Fruit fly (Drosophila melanogaster) Kc167 (cell line): Measurements from ENCODE around the gene CG33172.

Source experiments
- Myc ChIP-seq: fragments of >200 bp; optimal IDR thresholded peaks from 2 replicates; lab custom pipeline; 2017; ENCODE audit warnings: missing external identifiers
- Sin3A ChIP-seq: fragments of >200 bp; optimal IDR thresholded peaks from 2 replicates; lab custom pipeline; 2018; ENCODE audit warnings: missing external identifiers
- h ChIP-seq: fragments of >200 bp; optimal IDR thresholded peaks from 3 replicates; lab custom pipeline; 2018; ENCODE audit warnings: missing external identifiers
- insv ChIP-seq: fragments of >200 bp; optimal IDR thresholded peaks from 3 replicates; lab custom pipeline; 2018; ENCODE audit warnings: missing external identifiers
- psq ChIP-seq: fragments of >200 bp; optimal IDR thresholded peaks from 2 replicates; lab custom pipeline; 2017; ENCODE audit warnings: missing external identifiers
- ttk ChIP-seq: sonication (Bioruptor generic); optimal IDR thresholded peaks from 2 replicates; lab custom pipeline; 2017; ENCODE audit warnings: missing external identifiers

The CG33172 gene

DNA sequence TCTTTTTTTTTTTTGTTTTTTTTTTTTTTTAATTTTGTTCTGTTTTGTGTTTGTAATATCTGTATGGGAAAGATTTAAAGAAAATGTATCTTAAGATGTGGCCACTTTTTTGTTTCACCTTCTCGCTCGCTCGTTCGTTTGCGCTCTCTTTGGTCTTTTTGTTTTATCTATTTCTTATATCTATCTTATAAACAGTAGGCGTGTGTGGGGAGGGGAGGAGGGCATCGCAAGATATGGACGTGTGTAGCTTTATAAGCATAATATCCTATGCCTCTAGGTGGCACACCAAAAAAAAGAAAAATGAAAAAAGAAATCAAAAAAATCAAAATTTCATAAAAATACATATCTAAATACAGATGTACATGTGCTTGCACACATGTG lies 43.1 kb downstream of the CG33172 start:
- TF ChIP-seq insv: no peak
- no peak for TF ChIP-seq Myc
- TF ChIP-seq ttk: no peak

DNA sequence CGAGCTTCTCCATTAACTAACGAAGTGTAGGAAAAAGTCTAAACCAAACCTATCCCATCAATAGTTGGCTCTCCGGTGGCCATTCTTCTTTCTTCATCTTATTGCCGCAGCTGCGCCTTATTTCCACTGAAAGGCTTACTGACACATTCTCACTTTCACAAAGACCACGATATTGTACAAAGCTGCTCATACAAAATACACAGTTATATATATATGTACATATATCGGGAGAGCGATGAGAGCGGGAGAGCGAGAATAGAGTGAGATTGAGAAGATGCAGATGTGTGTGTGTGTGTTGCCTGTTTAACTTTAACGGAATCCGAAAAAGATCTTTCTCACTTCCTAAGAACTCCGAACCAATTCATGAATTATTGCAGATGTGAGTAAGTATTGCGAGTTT lies 43.8 kb downstream of the CG33172 start:
- TF ChIP-seq ttk (no peak), psq (lab: Kevin White, UChicago) (no peak), insv (no peak), h (lab: Kevin White, UChicago) (no peak), Sin3A (lab: Kevin White, UChicago) (no peak), Myc (no peak)

DNA sequence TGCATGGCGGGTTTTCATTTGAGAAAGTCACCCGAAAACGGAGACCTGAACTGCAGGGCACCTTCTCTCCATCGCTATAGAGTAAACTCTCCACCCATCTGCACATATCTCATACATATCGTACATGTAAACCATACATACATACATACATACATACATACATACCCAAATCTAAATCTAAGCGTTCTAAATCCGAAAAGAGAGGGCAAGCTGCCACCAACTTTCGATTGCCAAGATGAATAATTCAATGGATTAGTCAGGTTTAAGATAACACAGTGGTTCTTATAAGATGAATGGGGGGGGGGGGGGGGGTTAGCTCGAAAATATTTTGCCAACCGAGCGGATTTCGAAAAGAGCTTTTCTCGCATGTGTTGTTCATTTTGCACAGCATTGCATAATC lies 45.0 kb downstream of the CG33172 start:
- TF ChIP-seq h (lab: Kevin White, UChicago) (no peak), ttk (no peak), Myc (no peak), psq (lab: Kevin White, UChicago) (no peak), Sin3A (lab: Kevin White, UChicago) (no peak), insv (no peak)

DNA sequence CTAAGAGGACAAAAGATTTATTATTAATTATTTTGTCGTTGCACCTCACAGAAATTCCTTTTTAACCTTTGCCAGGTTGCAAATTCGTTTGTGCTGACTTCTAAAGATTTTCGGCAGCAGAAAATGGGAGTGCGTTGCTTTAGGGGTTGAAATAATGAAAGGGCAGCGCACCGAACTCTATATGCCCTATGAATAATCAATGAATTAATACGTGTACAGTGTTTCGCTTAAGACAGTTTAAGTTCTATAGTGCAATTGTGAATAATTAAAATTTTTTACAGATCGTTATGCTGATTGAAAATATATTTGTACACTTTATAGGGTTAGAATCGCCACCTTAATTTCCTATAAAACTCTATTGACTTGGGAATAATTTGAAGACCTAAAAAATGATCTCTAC lies 46.7 kb downstream of the CG33172 start:
- TF ChIP-seq h (lab: Kevin White, UChicago) (no peak), psq (lab: Kevin White, UChicago) (no peak), Sin3A (lab: Kevin White, UChicago) (no peak), ttk (no peak), insv (no peak)

DNA sequence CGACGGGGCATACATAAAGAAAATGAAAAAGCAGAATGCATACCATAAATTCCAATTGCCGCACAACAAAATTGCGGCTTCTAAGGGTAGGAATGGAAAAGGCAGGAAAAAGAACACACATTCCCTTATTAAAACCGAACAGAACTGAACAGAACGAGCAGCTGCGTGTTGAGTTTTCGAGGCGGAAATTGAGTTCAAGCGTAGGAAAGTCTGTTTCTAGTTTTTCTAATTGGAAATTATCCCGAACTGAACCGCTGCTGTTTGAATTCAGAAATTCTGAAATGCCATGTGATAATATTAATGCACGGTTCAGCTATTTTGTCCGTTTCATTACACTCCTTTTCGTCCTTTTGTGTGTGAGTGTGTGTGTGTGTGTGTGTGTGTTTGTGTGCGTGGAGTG lies 47.4 kb downstream of the CG33172 start:
- TF ChIP-seq h (lab: Kevin White, UChicago) (no peak), Myc (no peak), psq (lab: Kevin White, UChicago) (no peak), Sin3A (lab: Kevin White, UChicago) (no peak), ttk (no peak), insv (no peak)

DNA sequence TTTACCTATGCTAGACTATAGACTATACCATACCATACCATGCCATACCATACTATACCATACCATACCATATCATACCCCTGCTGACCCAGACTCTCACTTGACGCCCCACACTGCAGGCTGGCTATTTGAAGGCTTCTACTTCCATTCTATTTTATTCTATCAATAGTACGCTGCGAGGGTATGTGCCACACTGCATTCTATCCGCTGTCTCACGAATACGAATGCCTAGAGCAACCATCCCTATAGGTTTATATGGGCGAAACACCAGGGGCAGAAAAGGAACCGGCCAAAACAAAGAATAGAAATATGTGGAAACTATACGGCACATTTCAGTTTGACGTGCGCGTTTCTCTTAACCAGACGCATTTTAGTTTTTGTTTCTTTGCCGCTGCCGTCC lies 48.4 kb downstream of the CG33172 start:
- no peak for TF ChIP-seq insv
- TF ChIP-seq Myc: no peak
- TF ChIP-seq psq (lab: Kevin White, UChicago): no peak
- no peak for TF ChIP-seq h (lab: Kevin White, UChicago)
- no peak for TF ChIP-seq ttk
- no peak for TF ChIP-seq Sin3A (lab: Kevin White, UChicago)

DNA sequence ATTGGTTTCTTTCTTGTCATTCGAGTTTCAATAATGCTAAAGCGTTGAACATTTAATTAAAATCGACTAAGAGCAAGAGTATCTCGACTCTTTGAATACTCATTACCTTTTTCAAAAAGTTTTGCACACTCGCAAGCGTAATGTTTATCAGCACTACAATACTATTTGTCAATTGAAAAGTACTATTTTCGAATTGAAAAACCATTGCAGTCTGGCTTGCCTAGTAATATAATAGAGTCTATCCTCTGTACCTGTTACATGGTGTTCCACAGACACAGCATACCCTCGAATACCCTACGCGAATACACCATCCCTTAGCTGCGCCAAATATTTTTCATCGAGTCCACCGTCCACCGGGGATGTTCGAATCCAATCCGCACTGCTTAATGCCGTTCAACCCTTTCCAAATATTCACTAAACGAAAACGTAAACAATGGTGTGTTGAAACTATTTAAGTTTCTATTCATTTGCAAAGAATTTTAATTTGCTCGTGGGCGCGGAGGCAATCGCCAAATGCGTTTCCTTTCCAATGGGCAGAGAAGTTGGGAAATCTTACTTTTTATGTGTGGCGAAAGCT lies 49.2 kb downstream of the CG33172 start:
- TF ChIP-seq psq (lab: Kevin White, UChicago) (no peak), ttk (no peak), Myc (no peak), Sin3A (lab: Kevin White, UChicago) (no peak), h (lab: Kevin White, UChicago) (no peak), insv (no peak)

DNA sequence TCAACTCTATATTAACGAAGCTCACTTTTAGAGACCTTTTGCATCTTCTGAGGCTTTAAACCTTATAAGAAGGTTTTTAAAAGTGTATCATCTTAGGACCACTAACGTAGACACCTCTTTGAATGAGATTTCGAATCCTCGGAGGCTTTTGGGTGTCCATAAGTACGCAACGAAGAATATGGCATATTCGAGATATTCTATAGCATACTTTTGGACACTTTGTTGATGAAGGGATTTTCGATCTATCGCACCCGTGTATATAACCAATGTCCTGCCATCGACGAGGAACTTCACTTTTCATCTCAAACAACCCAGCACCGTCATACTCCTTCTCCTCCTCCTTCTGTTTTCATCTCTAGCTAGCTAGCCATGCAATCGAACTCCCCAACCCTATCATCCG lies 52.9 kb downstream of the CG33172 start:
- TF ChIP-seq Myc: no peak
- no peak for TF ChIP-seq Sin3A (lab: Kevin White, UChicago)
- TF ChIP-seq insv: no peak
- no peak for TF ChIP-seq psq (lab: Kevin White, UChicago)
- TF ChIP-seq ttk: no peak
- TF ChIP-seq h (lab: Kevin White, UChicago): no peak
